Worm (Caenorhabditis elegans): ENCODE measurements around the gene F54F7.9.

DNA sequence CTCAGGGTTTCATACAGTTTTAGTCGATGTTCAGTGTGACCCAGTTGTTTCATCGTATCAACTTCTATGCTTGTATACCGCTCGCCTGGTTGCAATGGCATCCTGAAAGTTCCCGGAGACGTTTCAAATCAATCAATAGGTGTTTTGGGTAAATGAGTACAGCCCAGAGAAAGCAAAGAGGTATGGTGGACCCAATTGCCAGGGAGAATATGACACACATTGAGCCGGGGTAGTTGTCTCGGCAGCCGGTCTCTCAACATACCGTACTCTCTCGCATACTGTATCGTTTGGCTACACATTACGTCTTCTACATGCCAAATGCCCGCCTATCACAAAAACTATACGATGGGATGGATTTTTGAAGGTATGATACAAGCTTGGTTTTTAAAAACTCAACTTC is 49.5 kb upstream of the F54F7.9 start, which contains the start of gene Y62H9A.9:
- TF ChIP-seq pha-4 (tag; optimal IDR thresholded peaks at IDR 0.05) (no peak), ceh-43 (GFP tag; optimal IDR thresholded peaks at IDR 0.05) (no peak), unc-62 (GFP tag; optimal IDR thresholded peaks at IDR 0.05) (no peak), mep-1 (tag; optimal IDR thresholded peaks at IDR 0.05) (no peak), nhr-237 (tag; optimal IDR thresholded peaks at IDR 0.05) (no peak), snpc-4 (tag; optimal IDR thresholded peaks at IDR 0.05) (no peak), nhr-76 (tag; optimal IDR thresholded peaks at IDR 0.05) (no peak), unc-120 (tag; optimal IDR thresholded peaks at IDR 0.05; ENCODE audit: poor library complexity, severe bottlenecking) (no peak), nhr-2 (tag; optimal IDR thresholded peaks at IDR 0.05) (no peak), elt-3 (tag; optimal IDR thresholded peaks at IDR 0.05) (no peak), zip-8 (tag; optimal IDR thresholded peaks at IDR 0.05) (no peak)
